Worm (Caenorhabditis elegans) whole organism, late embryonic: ENCODE data around the gene pap-2.
A peak's percentile ranks its signal among the peaks of the same experiment; 100 is the strongest.

ENCODE experiments used
- C08G9.2 ChIP-seq: sonication (generic microtip); optimal IDR thresholded peaks from 2 replicates; lab custom pipeline; 2016; ENCODE audit warnings: mild to moderate bottlenecking, missing genetic modification characterization, moderate library complexity, missing compliant biosample characterization
- F13H6.1 ChIP-seq: sonication (generic microtip); optimal IDR thresholded peaks from 2 replicates; lab custom pipeline; 2016; ENCODE audit warnings: missing genetic modification characterization, missing compliant biosample characterization
- K02D7.2 ChIP-seq: sonication (generic microtip); optimal IDR thresholded peaks from 2 replicates; lab custom pipeline; 2017; ENCODE audit warnings: mild to moderate bottlenecking, missing genetic modification characterization, missing compliant biosample characterization
- K09A11.1 ChIP-seq: sonication (generic microtip); optimal IDR thresholded peaks from 2 replicates; lab custom pipeline; 2017; ENCODE audit warnings: antibody characterized with exemption, mild to moderate bottlenecking, missing genetic modification characterization, missing compliant biosample characterization; ENCODE audit not compliant: insufficient read depth
- ahr-1 ChIP-seq: sonication (generic microtip); optimal IDR thresholded peaks from 2 replicates; lab custom pipeline; 2016; ENCODE audit warnings: missing genetic modification characterization, missing compliant biosample characterization
- ama-1 ChIP-seq: fragments of 150-350 bp; optimal IDR thresholded peaks from 2 replicates; lab custom pipeline; 2014
- ceh-18 ChIP-seq: sonication (generic microtip); optimal IDR thresholded peaks from 2 replicates; lab custom pipeline; 2016; ENCODE audit warnings: missing genetic modification characterization, missing compliant biosample characterization
- ceh-19 ChIP-seq: fragments of 200-800 bp; sonication (Bioruptor generic); optimal IDR thresholded peaks from 2 replicates; lab custom pipeline; 2018; ENCODE audit warnings: mild to moderate bottlenecking, missing genetic modification characterization, missing compliant biosample characterization
- ceh-22 ChIP-seq: sonication (generic microtip); optimal IDR thresholded peaks from 2 replicates; lab custom pipeline; 2017; ENCODE audit warnings: missing biosample characterization, missing genetic modification characterization
- ceh-30 ChIP-seq: fragments of 150-350 bp; optimal IDR thresholded peaks from 2 replicates; lab custom pipeline; 2014; ENCODE audit warnings: missing biosample characterization, missing genetic modification characterization
- ceh-31 ChIP-seq: sonication (generic microtip); optimal IDR thresholded peaks from 2 replicates; lab custom pipeline; 2016; ENCODE audit warnings: missing genetic modification characterization, missing compliant biosample characterization
- ceh-34 ChIP-seq: sonication (generic microtip); optimal IDR thresholded peaks from 2 replicates; lab custom pipeline; 2016; ENCODE audit warnings: mild to moderate bottlenecking, missing genetic modification characterization, missing compliant biosample characterization
- ceh-45 ChIP-seq: fragments of 200-800 bp; sonication (Bioruptor generic); IDR thresholded peaks from 2 replicates; pipeline ENCODE4 v1.3.6; 2022; ENCODE audit warnings: missing genetic modification reagents, missing genetic modification characterization, missing compliant biosample characterization
- ceh-48 ChIP-seq: sonication (generic microtip); optimal IDR thresholded peaks from 2 replicates; lab custom pipeline; 2016; ENCODE audit warnings: missing genetic modification characterization, inconsistent platforms, missing compliant biosample characterization
- ceh-6 ChIP-seq: fragments of 200-800 bp; sonication (Bioruptor generic); optimal IDR thresholded peaks from 2 replicates; lab custom pipeline; 2018; ENCODE audit warnings: mild to moderate bottlenecking, missing genetic modification characterization, missing compliant biosample characterization
- ceh-9 ChIP-seq: sonication (generic microtip); optimal IDR thresholded peaks from 2 replicates; lab custom pipeline; 2016; ENCODE audit warnings: mild to moderate bottlenecking, missing genetic modification characterization, inconsistent platforms, missing compliant biosample characterization
- che-1 ChIP-seq: sonication (generic microtip); optimal IDR thresholded peaks from 2 replicates; lab custom pipeline; 2016; ENCODE audit warnings: mild to moderate bottlenecking, missing genetic modification characterization, missing compliant biosample characterization
- dve-1 ChIP-seq: sonication (generic microtip); optimal IDR thresholded peaks from 2 replicates; lab custom pipeline; 2017; ENCODE audit warnings: antibody characterized with exemption, mild to moderate bottlenecking, missing genetic modification characterization, missing compliant biosample characterization
- elt-4 ChIP-seq: sonication (generic microtip); optimal IDR thresholded peaks from 2 replicates; lab custom pipeline; 2016; ENCODE audit warnings: missing genetic modification characterization, missing compliant biosample characterization
- ets-4 ChIP-seq: sonication (generic microtip); optimal IDR thresholded peaks from 2 replicates; lab custom pipeline; 2016; ENCODE audit warnings: missing genetic modification characterization, missing compliant biosample characterization
- eyg-1 ChIP-seq: sonication (generic microtip); optimal IDR thresholded peaks from 2 replicates; lab custom pipeline; 2016; ENCODE audit warnings: missing genotype, missing genetic modification characterization, missing compliant biosample characterization
- fkh-10 ChIP-seq: fragments of 150-350 bp; optimal IDR thresholded peaks from 2 replicates; lab custom pipeline; 2014; ENCODE audit warnings: missing biosample characterization, missing genetic modification reagents, missing genetic modification characterization
- fkh-6 ChIP-seq: sonication (generic microtip); optimal IDR thresholded peaks from 2 replicates; lab custom pipeline; 2016; ENCODE audit warnings: missing genetic modification characterization, missing compliant biosample characterization
- hlh-13 ChIP-seq: fragments of 200-800 bp; sonication (Bioruptor generic); optimal IDR thresholded peaks from 2 replicates; lab custom pipeline; 2018; ENCODE audit warnings: mild to moderate bottlenecking, missing genetic modification characterization, missing compliant biosample characterization
- hlh-30 ChIP-seq: sonication (generic microtip); optimal IDR thresholded peaks from 2 replicates; lab custom pipeline; 2017; ENCODE audit warnings: antibody characterized with exemption, missing genetic modification characterization, missing compliant biosample characterization; ENCODE audit not compliant: insufficient read depth
- hlh-6 ChIP-seq: sonication (generic microtip); optimal IDR thresholded peaks from 2 replicates; lab custom pipeline; 2016; ENCODE audit warnings: missing genotype, missing genetic modification characterization, missing compliant biosample characterization
- lim-6 ChIP-seq: sonication (generic microtip); optimal IDR thresholded peaks from 2 replicates; lab custom pipeline; 2016; ENCODE audit warnings: missing genetic modification characterization, missing compliant biosample characterization
- lin-11 ChIP-seq: fragments of 200-800 bp; sonication (Bioruptor generic); optimal IDR thresholded peaks from 2 replicates; lab custom pipeline; 2018; ENCODE audit warnings: mild to moderate bottlenecking, missing genetic modification characterization, missing compliant biosample characterization
- madf-2 ChIP-seq: sonication (generic microtip); optimal IDR thresholded peaks from 2 replicates; lab custom pipeline; 2017; ENCODE audit warnings: missing genetic modification characterization, missing compliant biosample characterization
- mec-3 ChIP-seq: sonication (generic microtip); optimal IDR thresholded peaks from 2 replicates; lab custom pipeline; 2016; ENCODE audit warnings: borderline replicate concordance, missing genetic modification characterization, missing compliant biosample characterization
- nfya-1 ChIP-seq: sonication (generic microtip); optimal IDR thresholded peaks from 2 replicates; lab custom pipeline; 2017; ENCODE audit warnings: missing genetic modification characterization, mild to moderate bottlenecking, missing compliant biosample characterization, antibody characterized with exemption, moderate library complexity
- nhr-232 ChIP-seq: sonication (generic microtip); optimal IDR thresholded peaks from 2 replicates; lab custom pipeline; 2016; ENCODE audit warnings: missing genetic modification characterization, missing compliant biosample characterization
- npax-4 ChIP-seq: sonication (generic microtip); optimal IDR thresholded peaks from 2 replicates; lab custom pipeline; 2016; ENCODE audit warnings: missing genetic modification characterization, missing compliant biosample characterization
- odd-2 ChIP-seq: sonication (generic microtip); optimal IDR thresholded peaks from 2 replicates; lab custom pipeline; 2017; ENCODE audit warnings: antibody characterized with exemption, mild to moderate bottlenecking, missing genetic modification characterization, missing compliant biosample characterization
- pax-1 ChIP-seq: fragments of 150-350 bp; optimal IDR thresholded peaks from 2 replicates; lab custom pipeline; 2014; ENCODE audit warnings: missing biosample characterization, missing genetic modification characterization
- pha-2 ChIP-seq: sonication (generic microtip); optimal IDR thresholded peaks from 2 replicates; lab custom pipeline; 2017; ENCODE audit warnings: mild to moderate bottlenecking, missing genetic modification characterization, missing compliant biosample characterization
- pqm-1 ChIP-seq: sonication (generic microtip); optimal IDR thresholded peaks from 2 replicates; lab custom pipeline; 2016; ENCODE audit warnings: missing genetic modification characterization, missing compliant biosample characterization
- pros-1 ChIP-seq: fragments of 150-350 bp; optimal IDR thresholded peaks from 2 replicates; lab custom pipeline; 2014; ENCODE audit warnings: missing biosample characterization, missing genetic modification reagents, missing genetic modification characterization
- ref-2 ChIP-seq: sonication (generic microtip); optimal IDR thresholded peaks from 2 replicates; lab custom pipeline; 2016; ENCODE audit warnings: missing genetic modification characterization, missing compliant biosample characterization
- sox-2 ChIP-seq: fragments of 200-800 bp; sonication (Bioruptor generic); IDR thresholded peaks from 2 replicates; pipeline ENCODE4 v1.3.6; 2022; ENCODE audit warnings: missing genetic modification reagents, missing genetic modification characterization, missing compliant biosample characterization
- sox-4 ChIP-seq: sonication (generic microtip); optimal IDR thresholded peaks from 2 replicates; lab custom pipeline; 2017; ENCODE audit warnings: mild to moderate bottlenecking, missing genetic modification characterization, inconsistent platforms, missing compliant biosample characterization
- tbx-2 ChIP-seq: sonication (generic microtip); optimal IDR thresholded peaks from 2 replicates; lab custom pipeline; 2016; ENCODE audit warnings: missing genetic modification characterization, missing compliant biosample characterization
- ttx-3 ChIP-seq: sonication (generic microtip); optimal IDR thresholded peaks from 2 replicates; lab custom pipeline; 2016; ENCODE audit warnings: missing genetic modification reagents, missing genetic modification characterization, missing compliant biosample characterization
- unc-3 ChIP-seq, 2 experiments: fragments of 200-800 bp in 1 of 2; sonication (Bioruptor generic) in 1 of 2; sonication (generic microtip) in 1 of 2; conservative IDR thresholded peaks in 1 of 2; optimal IDR thresholded peaks in 1 of 2; 2 replicates each; pipeline versions ENCODE4 v1.3.6 to Lab custom; 2016 to 2022; ENCODE audit warnings: missing compliant biosample characterization in 2 of 2, missing genetic modification characterization in 2 of 2, missing genetic modification reagents in 1 of 2
- unc-55 ChIP-seq: sonication (generic microtip); optimal IDR thresholded peaks from 2 replicates; lab custom pipeline; 2017; ENCODE audit warnings: missing biosample characterization, missing genetic modification reagents, missing genetic modification characterization
- unc-86 ChIP-seq: sonication (generic microtip); optimal IDR thresholded peaks from 2 replicates; lab custom pipeline; 2016; ENCODE audit warnings: missing genetic modification characterization, missing compliant biosample characterization

Gene pap-2

ce11 chrII:9574406-9574805 is 34.8 kb downstream of the pap-2 start (continued):
- TF ChIP-seq ceh-30 (tag; lab: Kevin White, UChicago), result no peak
- no peak for TF ChIP-seq unc-86 (tag; lab: Kevin White, UChicago)
- TF ChIP-seq ref-2, result peak; percentile 60
- TF ChIP-seq npax-4, result no peak
- TF ChIP-seq pqm-1 (tag; lab: Kevin White, UChicago), result no peak
- no peak for TF ChIP-seq ceh-6 (GFP tag; lab: Kevin White, UChicago)
- TF ChIP-seq madf-2, result no peak
- no peak for TF ChIP-seq unc-3 (GFP tag; conservative IDR thresholded peaks at IDR 0.05; lab: Robert Waterston, UW)
- no peak for TF ChIP-seq unc-3 (tag; optimal IDR thresholded peaks at IDR 0.05; lab: Kevin White, UChicago)
- TF ChIP-seq K02D7.2 (tag; lab: Kevin White, UChicago), result no peak
- no peak for TF ChIP-seq ceh-22 (tag; lab: Kevin White, UChicago)
- TF ChIP-seq unc-55 (GFP tag; lab: Kevin White, UChicago), result no peak
- TF ChIP-seq dve-1 (tag; lab: Kevin White, UChicago), result no peak
- no peak for TF ChIP-seq che-1
- TF ChIP-seq hlh-6 (tag; lab: Kevin White, UChicago), result no peak
- no peak for TF ChIP-seq ceh-18 (tag; lab: Kevin White, UChicago)
- TF ChIP-seq ahr-1, result no peak
- TF ChIP-seq ceh-9 (tag; lab: Kevin White, UChicago), result no peak
- TF ChIP-seq ceh-19 (GFP tag; lab: Kevin White, UChicago), result no peak

- peak; percentile 7 for TF ChIP-seq ceh-31 (tag; lab: Kevin White, UChicago)
- no peak for TF ChIP-seq ref-2
- TF ChIP-seq ets-4 (tag; lab: Kevin White, UChicago), result no peak
- TF ChIP-seq nfya-1 (tag; lab: Kevin White, UChicago), result peak; percentile 20
These were observed 35.8 kb downstream of the pap-2 start for ce11 chrII:9573412-9573811.

DNA sequence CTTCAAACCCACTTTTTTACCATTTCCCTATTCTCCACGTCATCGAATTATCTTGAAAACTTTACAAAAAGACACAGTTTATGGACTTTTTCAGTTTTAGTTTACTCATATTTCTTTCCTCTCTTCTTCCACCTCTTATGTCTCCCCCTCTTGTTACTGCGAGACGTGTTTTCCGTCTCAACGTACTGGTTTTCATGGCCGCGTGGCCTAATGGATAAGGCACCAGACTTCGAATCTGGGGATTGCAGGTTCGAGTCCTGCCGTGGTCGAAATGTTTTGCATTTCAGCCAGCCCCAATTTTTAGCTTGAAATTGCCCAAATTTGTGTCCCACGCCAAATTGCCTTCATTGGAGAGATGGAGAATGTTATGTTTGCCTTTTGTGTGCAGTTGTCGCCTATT is 43.2 kb downstream of the pap-2 start:
- TF ChIP-seq ceh-22 (tag; lab: Kevin White, UChicago), result no peak
- peak; percentile 39 for TF ChIP-seq hlh-30
- peak; percentile 82 for TF ChIP-seq eyg-1 (tag; lab: Kevin White, UChicago)
- TF ChIP-seq ceh-9 (tag; lab: Kevin White, UChicago), result peak; percentile 74
- TF ChIP-seq ceh-31 (tag; lab: Kevin White, UChicago), result peak; percentile 40
- TF ChIP-seq unc-55 (GFP tag; lab: Kevin White, UChicago), result no peak
- TF ChIP-seq tbx-2 (tag; lab: Kevin White, UChicago), result peak; percentile 67
- TF ChIP-seq ceh-19 (GFP tag; lab: Kevin White, UChicago), result peak; percentile 91
- TF ChIP-seq sox-2 (GFP tag; lab: Robert Waterston, UW), result peak; percentile 76
- peak; percentile 73 for TF ChIP-seq ceh-48
- peak; percentile 10 for TF ChIP-seq mec-3 (tag; lab: Kevin White, UChicago)
- peak; percentile 53 for TF ChIP-seq nfya-1 (tag; lab: Kevin White, UChicago)
- peak; percentile 73 for TF ChIP-seq hlh-13 (GFP tag; lab: Kevin White, UChicago)
- TF ChIP-seq pha-2 (tag; lab: Kevin White, UChicago), result peak; percentile 75
- TF ChIP-seq F13H6.1 (tag; lab: Kevin White, UChicago), result peak; percentile 68
- peak; percentile 83 for TF ChIP-seq ceh-45 (GFP tag; lab: Robert Waterston, UW)
- TF ChIP-seq lin-11 (tag; lab: Kevin White, UChicago), result peak; percentile 75
- peak; percentile 88 for TF ChIP-seq fkh-6 (tag; lab: Kevin White, UChicago)
- peak; percentile 89 for TF ChIP-seq che-1
- TF ChIP-seq ref-2, result peak; percentile 85
- TF ChIP-seq C08G9.2 (tag; lab: Kevin White, UChicago), result peak; percentile 72
- no peak for TF ChIP-seq pros-1 (tag; lab: Kevin White, UChicago)
- TF ChIP-seq ceh-30 (tag; lab: Kevin White, UChicago), result no peak
- TF ChIP-seq hlh-6 (tag; lab: Kevin White, UChicago), result peak; percentile 93
- peak; percentile 83 for TF ChIP-seq K09A11.1 (tag; lab: Kevin White, UChicago)
- TF ChIP-seq ets-4 (tag; lab: Kevin White, UChicago), result no peak
- TF ChIP-seq ttx-3 (tag; lab: Kevin White, UChicago), result peak; percentile 89
- TF ChIP-seq pqm-1 (tag; lab: Kevin White, UChicago), result no peak
- no peak for TF ChIP-seq ama-1 (lab: Kevin White, UChicago)
- peak; percentile 67 for TF ChIP-seq ahr-1
- peak; percentile 16 for TF ChIP-seq lim-6 (tag; lab: Kevin White, UChicago)
- peak; percentile 79 for TF ChIP-seq npax-4
- no peak for TF ChIP-seq pax-1 (tag; lab: Kevin White, UChicago)
- peak; percentile 89 for TF ChIP-seq sox-4 (tag; lab: Kevin White, UChicago)
- peak; percentile 80 for TF ChIP-seq ceh-34 (tag; lab: Kevin White, UChicago)
- TF ChIP-seq elt-4 (tag; lab: Kevin White, UChicago), result no peak
- no peak for TF ChIP-seq fkh-10 (GFP tag; lab: Kevin White, UChicago)
- peak; percentile 89 for TF ChIP-seq nhr-232
- no peak for TF ChIP-seq odd-2
